Fruit fly (Drosophila melanogaster) whole organism, wandering third instar larva: ENCODE results near the gene mRpL51.

ENCODE experiments used
- CG32264 ChIP-seq: fragments of 200-800 bp; sonication (Bioruptor generic); optimal IDR thresholded peaks from 2 replicates; lab custom pipeline; 2016; ENCODE audit warnings: missing biosample characterization, missing genetic modification characterization
- CG9705 ChIP-seq: fragments of 200-800 bp; sonication (Bioruptor generic); optimal IDR thresholded peaks from 2 replicates; lab custom pipeline; 2018; ENCODE audit warnings: missing biosample characterization, mild to moderate bottlenecking, missing genetic modification characterization
- CrebA ChIP-seq: fragments of 200-800 bp; sonication (Bioruptor generic); optimal IDR thresholded peaks from 2 replicates; lab custom pipeline; 2016; ENCODE audit warnings: missing biosample characterization, mild to moderate bottlenecking, missing genetic modification characterization, borderline replicate concordance
- Dfd ChIP-seq: fragments of >200 bp; optimal IDR thresholded peaks from 2 replicates; lab custom pipeline; 2017; ENCODE audit warnings: missing biosample characterization, missing genetic modification characterization
- GATAd ChIP-seq: sonication (Bioruptor generic); optimal IDR thresholded peaks from 2 replicates; lab custom pipeline; 2016; ENCODE audit warnings: missing biosample characterization, missing genetic modification characterization
- HLH106 ChIP-seq: fragments of 200-800 bp; optimal IDR thresholded peaks from 3 replicates; lab custom pipeline; 2019; ENCODE audit warnings: missing biosample characterization, mild to moderate bottlenecking, missing genetic modification characterization, moderate library complexity
- Hnf4 ChIP-seq: fragments of 200-800 bp; sonication (Bioruptor generic); optimal IDR thresholded peaks from 2 replicates; lab custom pipeline; 2016; ENCODE audit warnings: missing biosample characterization, mild to moderate bottlenecking, missing genetic modification characterization
- Hr78 ChIP-seq: fragments of >200 bp; optimal IDR thresholded peaks from 2 replicates; lab custom pipeline; 2017; ENCODE audit warnings: missing biosample characterization, missing genetic modification characterization
- Hr83 ChIP-seq: fragments of 200-300 bp; sonication (Bioruptor generic); optimal IDR thresholded peaks from 2 replicates; lab custom pipeline; 2016; ENCODE audit warnings: missing biosample characterization, mild to moderate bottlenecking, missing genetic modification characterization, moderate library complexity; ENCODE audit not compliant: poor library complexity, severe bottlenecking
- Jra ChIP-seq: sonication (Bioruptor generic); optimal IDR thresholded peaks from 2 replicates; lab custom pipeline; 2016; ENCODE audit warnings: missing biosample characterization, missing genetic modification characterization
- Mio ChIP-seq: sonication (Bioruptor generic); optimal IDR thresholded peaks from 2 replicates; lab custom pipeline; 2016; ENCODE audit warnings: missing biosample characterization, missing genetic modification characterization
- Myc ChIP-seq: fragments of >200 bp; optimal IDR thresholded peaks from 2 replicates; lab custom pipeline; 2017
- N ChIP-seq: fragments of >200 bp; optimal IDR thresholded peaks from 2 replicates; lab custom pipeline; 2018; ENCODE audit warnings: missing biosample characterization, missing external identifiers, missing genetic modification characterization
- OdsH ChIP-seq: fragments of 200-800 bp; sonication (Bioruptor generic); optimal IDR thresholded peaks from 2 replicates; lab custom pipeline; 2016; ENCODE audit warnings: missing biosample characterization, mild to moderate bottlenecking, missing genetic modification characterization
- Rel ChIP-seq, 2 experiments: fragments of 200-800 bp; sonication (Bioruptor generic) in 1 of 2; optimal IDR thresholded peaks; 2 replicates in 1 of 2; 3 replicates in 1 of 2; lab custom pipeline; 2016 to 2019; ENCODE audit warnings: mild to moderate bottlenecking in 2 of 2, missing biosample characterization in 2 of 2, missing genetic modification characterization in 2 of 2, moderate library complexity in 1 of 2
- Sp1 ChIP-seq: fragments of 200-800 bp; sonication (Bioruptor generic); optimal IDR thresholded peaks from 3 replicates; lab custom pipeline; 2019; ENCODE audit warnings: missing biosample characterization, mild to moderate bottlenecking, missing genetic modification characterization, moderate library complexity
- Vsx2 ChIP-seq: fragments of 200-300, 225-300 bp; sonication (Bioruptor generic); optimal IDR thresholded peaks from 2 replicates; lab custom pipeline; 2018; ENCODE audit warnings: missing biosample characterization, missing genetic modification characterization; ENCODE audit not compliant: partially characterized antibody
- br ChIP-seq: fragments of 200-800 bp; sonication (Bioruptor generic); optimal IDR thresholded peaks from 2 replicates; lab custom pipeline; 2016; ENCODE audit warnings: missing biosample characterization, missing genetic modification characterization
- brk ChIP-seq: fragments of 200-800 bp; sonication (Bioruptor generic); optimal IDR thresholded peaks from 2 replicates; lab custom pipeline; 2016; ENCODE audit warnings: missing biosample characterization, mild to moderate bottlenecking, missing genetic modification characterization
- dsf ChIP-seq: sonication (Bioruptor generic); optimal IDR thresholded peaks from 2 replicates; lab custom pipeline; 2016; ENCODE audit warnings: missing biosample characterization, missing genetic modification characterization, borderline replicate concordance
- ey ChIP-seq: fragments of 200-800 bp; sonication (Bioruptor generic); optimal IDR thresholded peaks from 2 replicates; lab custom pipeline; 2016; ENCODE audit warnings: missing biosample characterization, missing genetic modification characterization
- foxo ChIP-seq, 2 experiments: fragments of 200-800 bp; sonication (Bioruptor generic); optimal IDR thresholded peaks; 2 replicates in 1 of 2; 3 replicates in 1 of 2; lab custom pipeline; 2016 to 2017; ENCODE audit warnings: missing biosample characterization in 2 of 2, missing genetic modification characterization in 2 of 2
- fru ChIP-seq: fragments of 200-800 bp; sonication (Bioruptor generic); optimal IDR thresholded peaks from 3 replicates; lab custom pipeline; 2016; ENCODE audit warnings: missing biosample characterization, mild to moderate bottlenecking, missing genetic modification characterization
- h ChIP-seq: fragments of 200-800 bp; sonication (Bioruptor generic); optimal IDR thresholded peaks from 3 replicates; lab custom pipeline; 2016; ENCODE audit warnings: missing biosample characterization, mild to moderate bottlenecking, missing genetic modification characterization
- jim ChIP-seq: fragments of 175-275, 200-325 bp; sonication (Bioruptor generic); optimal IDR thresholded peaks from 2 replicates; lab custom pipeline; 2016; ENCODE audit warnings: missing biosample characterization, mild to moderate bottlenecking, missing genetic modification characterization
- lola ChIP-seq: fragments of >200 bp; optimal IDR thresholded peaks from 2 replicates; lab custom pipeline; 2017; ENCODE audit warnings: missing biosample characterization, missing genetic modification characterization
- pan ChIP-seq: fragments of >200 bp; optimal IDR thresholded peaks from 2 replicates; lab custom pipeline; 2017
- psq ChIP-seq: fragments of 200-800 bp; sonication (Bioruptor generic); optimal IDR thresholded peaks from 3 replicates; lab custom pipeline; 2017; ENCODE audit warnings: missing biosample characterization, mild to moderate bottlenecking, missing genetic modification characterization, moderate library complexity
- rgr ChIP-seq: fragments of 200-800 bp; sonication (Bioruptor generic); optimal IDR thresholded peaks from 3 replicates; lab custom pipeline; 2016; ENCODE audit warnings: missing biosample characterization, mild to moderate bottlenecking, missing genetic modification characterization
- sage ChIP-seq: fragments of 200-800 bp; sonication (Bioruptor generic); optimal IDR thresholded peaks from 2 replicates; lab custom pipeline; 2016; ENCODE audit warnings: missing biosample characterization, mild to moderate bottlenecking, missing genetic modification characterization
- sv ChIP-seq: fragments of 200-800 bp; sonication (Bioruptor generic); optimal IDR thresholded peaks from 3 replicates; lab custom pipeline; 2016; ENCODE audit warnings: missing biosample characterization, missing genetic modification characterization
- tai ChIP-seq: sonication (Bioruptor generic); optimal IDR thresholded peaks from 2 replicates; lab custom pipeline; 2016; ENCODE audit warnings: missing biosample characterization, missing genetic modification characterization
- usp ChIP-seq: fragments of >200 bp; optimal IDR thresholded peaks from 2 replicates; lab custom pipeline; 2017; ENCODE audit warnings: missing biosample characterization, missing genetic modification characterization
- woc ChIP-seq: sonication (Bioruptor generic); optimal IDR thresholded peaks from 2 replicates; lab custom pipeline; 2016; ENCODE audit warnings: missing biosample characterization, mild to moderate bottlenecking, missing genetic modification characterization

The mRpL51 gene

DNA sequence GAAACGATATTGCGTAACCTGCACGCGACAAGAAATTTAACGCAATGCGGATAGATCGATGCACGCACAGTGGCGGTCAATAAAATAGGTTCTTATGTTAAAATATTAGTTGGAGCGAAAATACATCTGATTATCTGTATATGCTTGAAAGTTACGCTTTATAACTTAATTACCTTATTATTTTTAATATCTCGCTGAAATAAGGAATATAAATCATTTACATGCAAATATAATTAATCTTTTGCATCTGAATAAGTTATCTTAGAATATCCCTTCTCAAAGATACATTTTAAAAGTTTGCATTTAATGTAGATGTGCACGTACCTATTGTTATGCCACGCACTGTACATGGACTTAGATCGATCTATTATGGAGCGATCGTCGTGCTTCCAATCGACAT is 45.5 kb downstream of the mRpL51 start:
- TF ChIP-seq foxo (GFP tag; optimal IDR thresholded peaks at IDR 0.05; lab: Kevin White, UChicago) (peak in 1 of 2 experiments; percentile 22), ey (GFP tag; lab: Kevin White, UChicago) (no peak), fru (GFP tag; lab: Kevin White, UChicago) (no peak), OdsH (GFP tag; lab: Kevin White, UChicago) (no peak), Hr78 (no peak), jim (GFP tag; lab: Kevin White, UChicago) (no peak), dsf (no peak), sv (GFP tag; lab: Kevin White, UChicago) (no peak), CrebA (GFP tag; lab: Kevin White, UChicago) (no peak), h (peak; percentile 7), Sp1 (GFP tag; lab: Kevin White, UChicago) (peak; percentile 32), tai (no peak), Rel (GFP tag; optimal IDR thresholded peaks at IDR 0.05; lab: Kevin White, UChicago) (no peak), Rel (tag; optimal IDR thresholded peaks at IDR 0.05; lab: Kevin White, UChicago) (no peak), Mio (GFP tag; lab: Kevin White, UChicago) (no peak), Dfd (no peak), usp (GFP tag; lab: Kevin White, UChicago) (no peak), GATAd (no peak), Hnf4 (no peak), brk (GFP tag; lab: Kevin White, UChicago) (no peak), CG9705 (GFP tag; lab: Kevin White, UChicago) (no peak), Vsx2 (no peak)

DNA sequence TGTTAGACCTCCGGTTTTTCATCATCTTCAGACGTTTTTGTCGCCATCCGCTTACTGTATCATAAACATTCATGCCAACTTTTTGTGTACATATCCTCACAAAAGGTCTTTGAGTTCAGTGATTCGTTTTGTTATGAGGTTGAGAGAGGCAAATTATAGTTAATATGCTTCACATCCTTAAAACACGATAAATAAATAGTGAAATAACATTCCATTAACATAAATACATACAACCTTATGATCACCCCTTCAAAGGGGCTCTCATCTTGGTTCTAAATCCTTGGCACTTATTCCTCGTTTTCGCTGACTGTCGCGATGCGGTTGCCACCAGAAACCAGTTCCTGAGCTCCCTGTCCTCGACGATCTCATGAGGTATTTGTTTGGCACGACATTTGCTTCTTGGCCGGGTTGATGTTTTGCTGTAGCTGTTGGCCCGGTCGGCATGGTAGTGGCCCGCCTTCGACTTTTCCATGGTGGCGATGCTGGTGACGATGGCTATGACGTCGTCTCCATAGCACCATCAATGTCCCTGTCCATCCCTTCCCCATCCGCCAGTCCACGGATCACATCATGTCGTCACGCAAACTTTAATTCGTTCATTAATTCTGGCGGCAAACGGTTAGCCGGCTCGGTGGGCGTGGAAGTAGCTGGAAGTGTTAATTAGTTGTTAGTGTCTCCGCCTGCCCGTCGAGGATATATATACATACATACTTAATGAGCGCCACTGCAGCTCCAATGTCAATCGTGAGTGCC is 48.1 kb downstream of the mRpL51 start:
- TF ChIP-seq lola (GFP tag; lab: Kevin White, UChicago) (no peak), CG32264 (GFP tag; lab: Kevin White, UChicago) (no peak), sage (no peak), N (GFP tag; lab: Kevin White, UChicago) (no peak), woc (GFP tag; lab: Kevin White, UChicago) (peak; percentile 35), Myc (lab: Kevin White, UChicago) (no peak), jim (GFP tag; lab: Kevin White, UChicago) (no peak), fru (GFP tag; lab: Kevin White, UChicago) (peak; percentile 48), h (peak; percentile 40), Hnf4 (no peak), foxo (GFP tag; optimal IDR thresholded peaks at IDR 0.05; lab: Kevin White, UChicago) (peak in 1 of 2 experiments; percentile 52), Hr83 (no peak), Jra (GFP tag; lab: Kevin White, UChicago) (no peak), ey (GFP tag; lab: Kevin White, UChicago) (peak; percentile 30), OdsH (GFP tag; lab: Kevin White, UChicago) (peak; percentile 33), pan (lab: Kevin White, UChicago) (no peak), HLH106 (tag; lab: Kevin White, UChicago) (peak; percentile 48), sv (GFP tag; lab: Kevin White, UChicago) (no peak), rgr (GFP tag; lab: Kevin White, UChicago) (peak; percentile 11), psq (GFP tag; lab: Kevin White, UChicago) (peak; percentile 11), br (GFP tag; lab: Kevin White, UChicago) (no peak), Vsx2 (no peak)
